Worm (Caenorhabditis elegans) whole organism, late embryonic: Measurements from ENCODE around the gene C46E10.8.
"Not testable (repeated sequence)": the region's sequence is repeated elsewhere in the genome, so short reads cannot be mapped to it uniquely, and the experiment has no call there.

Experiments
- K09A11.1 ChIP-seq: sonication (generic microtip); optimal IDR thresholded peaks from 2 replicates; lab custom pipeline; 2017; ENCODE audit warnings: antibody characterized with exemption, mild to moderate bottlenecking, missing genetic modification characterization, missing compliant biosample characterization; ENCODE audit not compliant: insufficient read depth
- Y22D7AL.16 ChIP-seq: sonication (generic microtip); optimal IDR thresholded peaks from 2 replicates; lab custom pipeline; 2016; ENCODE audit warnings: missing genetic modification characterization, missing compliant biosample characterization
- ama-1 ChIP-seq: fragments of 150-350 bp; optimal IDR thresholded peaks from 2 replicates; lab custom pipeline; 2014
- ceh-14 ChIP-seq: sonication (generic microtip); optimal IDR thresholded peaks from 2 replicates; lab custom pipeline; 2016; ENCODE audit warnings: missing genotype, missing genetic modification characterization, missing compliant biosample characterization
- ceh-2 ChIP-seq: sonication (generic microtip); optimal IDR thresholded peaks from 2 replicates; lab custom pipeline; 2016; ENCODE audit warnings: missing genotype, missing genetic modification characterization, missing compliant biosample characterization
- ceh-22 ChIP-seq: sonication (generic microtip); optimal IDR thresholded peaks from 2 replicates; lab custom pipeline; 2017; ENCODE audit warnings: missing biosample characterization, missing genetic modification characterization
- ceh-24 ChIP-seq: sonication (generic microtip); optimal IDR thresholded peaks from 2 replicates; lab custom pipeline; 2016; ENCODE audit warnings: mild to moderate bottlenecking, missing genetic modification characterization, missing compliant biosample characterization
- ceh-30 ChIP-seq: fragments of 150-350 bp; optimal IDR thresholded peaks from 2 replicates; lab custom pipeline; 2014; ENCODE audit warnings: missing biosample characterization, missing genetic modification characterization
- ceh-31 ChIP-seq: sonication (generic microtip); optimal IDR thresholded peaks from 2 replicates; lab custom pipeline; 2016; ENCODE audit warnings: missing genetic modification characterization, missing compliant biosample characterization
- ceh-48 ChIP-seq: sonication (generic microtip); optimal IDR thresholded peaks from 2 replicates; lab custom pipeline; 2016; ENCODE audit warnings: missing genetic modification characterization, inconsistent platforms, missing compliant biosample characterization
- dmd-4 ChIP-seq: sonication (generic microtip); optimal IDR thresholded peaks from 2 replicates; lab custom pipeline; 2016; ENCODE audit warnings: borderline replicate concordance, missing genetic modification characterization, missing compliant biosample characterization
- dve-1 ChIP-seq: sonication (generic microtip); optimal IDR thresholded peaks from 2 replicates; lab custom pipeline; 2017; ENCODE audit warnings: antibody characterized with exemption, mild to moderate bottlenecking, missing genetic modification characterization, missing compliant biosample characterization
- ets-4 ChIP-seq: sonication (generic microtip); optimal IDR thresholded peaks from 2 replicates; lab custom pipeline; 2016; ENCODE audit warnings: missing genetic modification characterization, missing compliant biosample characterization
- fax-1 ChIP-seq: sonication (generic microtip); optimal IDR thresholded peaks from 2 replicates; lab custom pipeline; 2016; ENCODE audit warnings: missing genotype, missing genetic modification characterization, missing compliant biosample characterization
- fkh-10 ChIP-seq: fragments of 150-350 bp; optimal IDR thresholded peaks from 2 replicates; lab custom pipeline; 2014; ENCODE audit warnings: missing biosample characterization, missing genetic modification reagents, missing genetic modification characterization
- fkh-6 ChIP-seq: sonication (generic microtip); optimal IDR thresholded peaks from 2 replicates; lab custom pipeline; 2016; ENCODE audit warnings: missing genetic modification characterization, missing compliant biosample characterization
- gmeb-2 ChIP-seq: sonication (generic microtip); optimal IDR thresholded peaks from 2 replicates; lab custom pipeline; 2016; ENCODE audit warnings: missing genetic modification characterization, inconsistent platforms, missing compliant biosample characterization
- hlh-13 ChIP-seq: fragments of 200-800 bp; sonication (Bioruptor generic); optimal IDR thresholded peaks from 2 replicates; lab custom pipeline; 2018; ENCODE audit warnings: mild to moderate bottlenecking, missing genetic modification characterization, missing compliant biosample characterization
- hlh-15 ChIP-seq: sonication (generic microtip); optimal IDR thresholded peaks from 2 replicates; lab custom pipeline; 2016; ENCODE audit warnings: missing genetic modification characterization, missing compliant biosample characterization
- hlh-6 ChIP-seq: sonication (generic microtip); optimal IDR thresholded peaks from 2 replicates; lab custom pipeline; 2016; ENCODE audit warnings: missing genotype, missing genetic modification characterization, missing compliant biosample characterization
- hlh-8 ChIP-seq: sonication (generic microtip); optimal IDR thresholded peaks from 2 replicates; lab custom pipeline; 2016; ENCODE audit warnings: missing genotype, missing genetic modification characterization, missing compliant biosample characterization
- lim-6 ChIP-seq: sonication (generic microtip); optimal IDR thresholded peaks from 2 replicates; lab custom pipeline; 2016; ENCODE audit warnings: missing genetic modification characterization, missing compliant biosample characterization
- mec-3 ChIP-seq: sonication (generic microtip); optimal IDR thresholded peaks from 2 replicates; lab custom pipeline; 2016; ENCODE audit warnings: borderline replicate concordance, missing genetic modification characterization, missing compliant biosample characterization
- nfya-1 ChIP-seq: sonication (generic microtip); optimal IDR thresholded peaks from 2 replicates; lab custom pipeline; 2017; ENCODE audit warnings: missing genetic modification characterization, mild to moderate bottlenecking, missing compliant biosample characterization, antibody characterized with exemption, moderate library complexity
- nhr-11 ChIP-seq: fragments of 150-350 bp; optimal IDR thresholded peaks from 2 replicates; lab custom pipeline; 2014; ENCODE audit warnings: missing biosample characterization, missing genetic modification characterization
- nhr-232 ChIP-seq: sonication (generic microtip); optimal IDR thresholded peaks from 2 replicates; lab custom pipeline; 2016; ENCODE audit warnings: missing genetic modification characterization, missing compliant biosample characterization
- npax-4 ChIP-seq: sonication (generic microtip); optimal IDR thresholded peaks from 2 replicates; lab custom pipeline; 2016; ENCODE audit warnings: missing genetic modification characterization, missing compliant biosample characterization
- pag-3 ChIP-seq: sonication (generic microtip); optimal IDR thresholded peaks from 2 replicates; lab custom pipeline; 2016; ENCODE audit warnings: missing compliant biosample characterization, missing genetic modification characterization, borderline replicate concordance
- pax-1 ChIP-seq: fragments of 150-350 bp; optimal IDR thresholded peaks from 2 replicates; lab custom pipeline; 2014; ENCODE audit warnings: missing biosample characterization, missing genetic modification characterization
- pha-2 ChIP-seq: sonication (generic microtip); optimal IDR thresholded peaks from 2 replicates; lab custom pipeline; 2017; ENCODE audit warnings: mild to moderate bottlenecking, missing genetic modification characterization, missing compliant biosample characterization
- pha-4 ChIP-seq: fragments of 150-350 bp; optimal IDR thresholded peaks from 2 replicates; lab custom pipeline; 2018; ENCODE audit warnings: missing biosample characterization, missing genetic modification reagents, missing genetic modification characterization
- pros-1 ChIP-seq: fragments of 150-350 bp; optimal IDR thresholded peaks from 2 replicates; lab custom pipeline; 2014; ENCODE audit warnings: missing biosample characterization, missing genetic modification reagents, missing genetic modification characterization
- rnt-1 ChIP-seq: sonication (generic microtip); optimal IDR thresholded peaks from 2 replicates; lab custom pipeline; 2016; ENCODE audit warnings: missing genetic modification characterization, missing compliant biosample characterization
- sdc-2 ChIP-seq: sonication (generic microtip); optimal IDR thresholded peaks from 2 replicates; lab custom pipeline; 2016; ENCODE audit warnings: missing genotype, missing genetic modification characterization, missing compliant biosample characterization
- sox-4 ChIP-seq: sonication (generic microtip); optimal IDR thresholded peaks from 2 replicates; lab custom pipeline; 2017; ENCODE audit warnings: mild to moderate bottlenecking, missing genetic modification characterization, inconsistent platforms, missing compliant biosample characterization
- syd-9 ChIP-seq: sonication (generic microtip); optimal IDR thresholded peaks from 2 replicates; lab custom pipeline; 2016; ENCODE audit warnings: mild to moderate bottlenecking, missing genetic modification characterization, moderate library complexity, missing compliant biosample characterization
- tbx-7 ChIP-seq: sonication (generic microtip); optimal IDR thresholded peaks from 2 replicates; lab custom pipeline; 2016; ENCODE audit warnings: missing genotype, missing genetic modification characterization, missing compliant biosample characterization
- unc-42 ChIP-seq: sonication (generic microtip); optimal IDR thresholded peaks from 2 replicates; lab custom pipeline; 2016; ENCODE audit warnings: missing genotype, missing genetic modification characterization, missing compliant biosample characterization
- zip-5 ChIP-seq: sonication (generic microtip); optimal IDR thresholded peaks from 2 replicates; lab custom pipeline; 2016; ENCODE audit warnings: missing genetic modification characterization, missing compliant biosample characterization

Gene C46E10.8

ce11 chrII:3764486-3764885 is 36.6 kb upstream of the C46E10.8 start, which contains the start of gene srx-112:
Gene srx-112 (minus strand): TSS chrII:3764586.
- TF ChIP-seq hlh-13 (GFP tag; lab: Kevin White, UChicago) (no peak), K09A11.1 (no peak), ceh-48 (no peak), lim-6 (tag; lab: Kevin White, UChicago) (no peak), fkh-6 (no peak), mec-3 (no peak), syd-9 (no peak), pha-2 (tag; lab: Kevin White, UChicago) (no peak), gmeb-2 (tag; lab: Kevin White, UChicago) (no peak), nfya-1 (tag; lab: Kevin White, UChicago) (no peak), sdc-2 (tag; lab: Kevin White, UChicago) (no peak), pros-1 (tag; lab: Kevin White, UChicago) (no peak), hlh-15 (tag; lab: Kevin White, UChicago) (no peak), tbx-7 (tag; lab: Kevin White, UChicago) (no peak), fkh-10 (GFP tag; lab: Kevin White, UChicago) (no peak), pha-4 (no peak), ets-4 (tag; lab: Kevin White, UChicago) (no peak)

- TF ChIP-seq hlh-6; nhr-11 (tag; lab: Kevin White, UChicago); zip-5: not testable (repeated sequence)
Measured at ce11 chrII:3761599-3761998, 33.7 kb upstream of the C46E10.8 start, which contains the start of gene T24E12.6. Gene T24E12.6 (minus strand): TSS chrII:3761699.

- TF ChIP-seq pag-3 (tag; lab: Kevin White, UChicago) (no peak), Y22D7AL.16 (tag; lab: Kevin White, UChicago) (no peak), ceh-22 (no peak), ceh-30 (tag; lab: Kevin White, UChicago) (no peak), pax-1 (tag; lab: Kevin White, UChicago) (no peak), ama-1 (lab: Kevin White, UChicago) (no peak), ceh-31 (tag; lab: Kevin White, UChicago) (no peak), lim-6 (tag; lab: Kevin White, UChicago) (no peak), ceh-14 (tag; lab: Kevin White, UChicago) (no peak)
Measured at ce11 chrII:3759010-3759409, 31.1 kb upstream of the C46E10.8 start, which contains the start of gene T24E12.12. Gene T24E12.12 (plus strand): TSS chrII:3759290.

DNA sequence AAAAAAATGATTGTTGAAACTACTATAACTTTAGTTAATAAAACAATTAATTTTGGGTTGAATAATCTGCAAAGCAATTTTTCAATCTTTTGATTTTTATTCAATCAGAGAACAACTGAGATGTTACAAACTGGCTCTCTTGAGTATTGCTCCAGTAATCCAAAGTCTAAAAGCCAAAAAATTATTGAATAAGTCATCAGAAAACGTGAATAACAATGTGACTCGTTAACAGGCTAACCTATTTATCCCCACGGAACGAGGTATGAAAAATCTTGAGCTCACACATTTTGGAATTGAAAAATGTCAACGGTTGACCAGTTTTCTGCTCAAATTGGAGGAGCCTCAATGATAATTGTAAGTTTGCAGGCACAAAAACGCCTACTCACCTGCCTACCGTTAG is 29.6 kb upstream of the C46E10.8 start, which contains the start of gene srx-111:
TSS of gene srx-111 (plus strand) at position 301 of the 400 bp plus-strand sequence.
- TF ChIP-seq hlh-8 (tag; lab: Kevin White, UChicago), result no peak
- TF ChIP-seq fax-1 (tag; lab: Kevin White, UChicago), result no peak
- no peak for TF ChIP-seq sox-4 (tag; lab: Kevin White, UChicago)
- TF ChIP-seq ceh-30 (tag; lab: Kevin White, UChicago), result no peak
- no peak for TF ChIP-seq ceh-2 (tag; lab: Kevin White, UChicago)
- TF ChIP-seq ceh-24 (tag; lab: Kevin White, UChicago), result no peak
- no peak for TF ChIP-seq pag-3 (tag; lab: Kevin White, UChicago)
- no peak for TF ChIP-seq nhr-232 (tag; lab: Kevin White, UChicago)
- no peak for TF ChIP-seq rnt-1
- TF ChIP-seq npax-4, result no peak
- no peak for TF ChIP-seq dmd-4 (tag; lab: Kevin White, UChicago)
- TF ChIP-seq ceh-48, result no peak
- no peak for TF ChIP-seq ama-1 (lab: Kevin White, UChicago)
- no peak for TF ChIP-seq K09A11.1
- no peak for TF ChIP-seq sdc-2 (tag; lab: Kevin White, UChicago)
- TF ChIP-seq tbx-7 (tag; lab: Kevin White, UChicago), result no peak
- no peak for TF ChIP-seq dve-1 (tag; lab: Kevin White, UChicago)
- TF ChIP-seq pax-1 (tag; lab: Kevin White, UChicago), result no peak
- TF ChIP-seq unc-42 (tag; lab: Kevin White, UChicago), result no peak
- TF ChIP-seq hlh-13 (GFP tag; lab: Kevin White, UChicago), result no peak
